Worm (Caenorhabditis elegans): Measurements from ENCODE around the gene unc-7.

DNA sequence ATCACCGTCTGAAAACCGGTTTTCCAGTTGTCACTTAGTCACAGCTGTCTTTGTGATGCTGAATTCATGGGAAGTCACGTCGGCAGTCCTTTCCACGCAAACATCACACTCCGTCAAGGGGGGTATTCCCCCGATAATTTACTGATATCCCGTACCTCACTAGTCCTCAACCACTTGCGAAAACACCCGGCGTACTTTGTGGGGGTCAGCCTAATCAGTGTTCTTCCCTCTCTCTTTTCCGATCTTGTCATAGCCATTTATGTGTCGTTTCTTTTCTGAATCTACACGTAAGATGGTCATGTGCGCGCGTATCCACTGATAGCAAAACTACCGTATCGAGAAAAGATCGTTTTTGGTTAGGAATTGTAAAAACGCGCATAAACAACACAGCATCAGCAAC lies 68.1 kb downstream of the unc-7 start:
- TF ChIP-seq lsy-12 (tag; optimal IDR thresholded peaks at IDR 0.05), result no peak
- TF ChIP-seq tbx-2 (tag; optimal IDR thresholded peaks at IDR 0.05), result peak; percentile 50
- TF ChIP-seq skn-1 (tag; optimal IDR thresholded peaks at IDR 0.05), result no peak
- TF ChIP-seq unc-39 (tag; optimal IDR thresholded peaks at IDR 0.05), result no peak
- TF ChIP-seq aly-2 (tag; optimal IDR thresholded peaks at IDR 0.05), result no peak
- TF ChIP-seq nhr-11 (tag; optimal IDR thresholded peaks at IDR 0.05), result no peak
- peak in 2 of 3 experiments; percentile 16 to 62 for TF ChIP-seq elt-3 (tag; optimal IDR thresholded peaks at IDR 0.05)
- TF ChIP-seq nhr-76 (tag; optimal IDR thresholded peaks at IDR 0.05), result no peak

All from whole organism, L3 larva.